Worm (Caenorhabditis elegans): ENCODE results near the gene Y56A3A.16.
A peak's percentile ranks its signal among the peaks of the same experiment; 100 is the strongest.

Gene Y56A3A.16

ce11 chrIII:11949276-11949879, 35.3 kb upstream of the Y56A3A.16 start (continued):
- peak in 1 of 2 experiments; percentile 62 for TF ChIP-seq unc-62 (GFP tag; optimal IDR thresholded peaks at IDR 0.05 in 1 of 2)
- no peak for TF ChIP-seq unc-62 (tag; optimal IDR thresholded peaks at IDR 0.05)

DNA sequence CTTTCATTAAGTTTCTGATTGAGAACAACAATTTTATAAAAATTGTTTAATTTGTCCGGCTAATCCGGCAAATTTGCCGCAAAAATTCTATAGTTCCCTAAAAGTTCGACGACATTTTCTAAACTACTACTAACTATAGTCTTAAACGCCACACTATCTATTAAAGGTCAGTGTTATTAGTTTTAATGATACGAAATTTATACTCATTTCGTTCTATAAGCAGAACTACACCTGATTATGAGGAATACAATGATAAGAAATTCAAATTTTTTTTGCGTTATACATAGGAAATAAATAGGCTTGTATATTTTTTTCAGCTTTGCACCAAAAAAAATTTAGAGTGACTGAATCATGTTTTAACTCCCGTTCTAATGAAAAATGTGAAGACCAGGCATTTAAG, 34.3 kb upstream of the Y56A3A.16 start:
- TF ChIP-seq nhr-11 (tag; optimal IDR thresholded peaks at IDR 0.05) = no peak
- no peak for TF ChIP-seq ztf-7 (tag; optimal IDR thresholded peaks at IDR 0.05)
- TF ChIP-seq daf-16 (GFP tag; optimal IDR thresholded peaks at IDR 0.05) = no peak
- peak; percentile 26 for TF ChIP-seq daf-16 (tag; optimal IDR thresholded peaks at IDR 0.05)
- TF ChIP-seq nhr-28 (tag; optimal IDR thresholded peaks at IDR 0.05) = peak; percentile 61

DNA sequence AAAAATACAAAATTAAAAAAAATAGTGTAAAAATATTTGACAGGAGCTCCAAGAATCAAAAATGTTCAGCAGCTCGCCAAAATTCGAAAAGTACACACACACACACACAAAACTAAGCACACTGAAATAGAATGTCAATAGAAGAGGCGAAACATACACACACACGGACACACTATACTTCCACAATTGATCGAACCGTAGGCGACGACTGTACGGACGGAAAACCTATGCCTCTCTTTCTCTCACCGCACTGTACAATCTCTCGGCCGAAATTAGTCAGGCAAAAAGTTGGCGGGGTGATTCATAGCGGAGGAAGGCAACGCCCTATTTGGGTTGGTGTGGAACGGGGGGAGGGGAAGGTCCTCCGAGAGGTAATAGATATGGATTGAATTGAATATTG, 33.4 kb upstream of the Y56A3A.16 start:
- TF ChIP-seq lsy-2 (tag; optimal IDR thresholded peaks at IDR 0.05) (peak in 1 of 2 experiments; percentile 22), nhr-25 (tag; optimal IDR thresholded peaks at IDR 0.05; ENCODE audit: borderline replicate concordance, insufficient read depth) (no peak), pha-4 (GFP tag; IDR thresholded peaks at IDR 0.05) (no peak), pha-4 (tag; optimal IDR thresholded peaks at IDR 0.05) (peak; percentile 60), mes-2 (tag; optimal IDR thresholded peaks at IDR 0.05; ENCODE audit: poor library complexity, severe bottlenecking) (peak; percentile 61), lin-13 (GFP tag; optimal IDR thresholded peaks at IDR 0.05) (peak; percentile 5), pqm-1 (tag; optimal IDR thresholded peaks at IDR 0.05) (peak; percentile 58), nhr-28 (tag; optimal IDR thresholded peaks at IDR 0.05) (peak; percentile 87), daf-8 (GFP tag; IDR thresholded peaks at IDR 0.05) (no peak), dmd-6 (GFP tag; IDR thresholded peaks at IDR 0.05) (peak; percentile 39; the same call in 1 of the 2 replicates), cey-2 (tag; optimal IDR thresholded peaks at IDR 0.05; ENCODE audit: borderline replicate concordance, insufficient read depth) (no peak), dmd-8 (GFP tag; IDR thresholded peaks at IDR 0.05) (no peak), daf-16 (GFP tag; optimal IDR thresholded peaks at IDR 0.05) (no peak), daf-16 (tag; optimal IDR thresholded peaks at IDR 0.05) (peak; percentile 64), dve-1 (tag; optimal IDR thresholded peaks at IDR 0.05; ENCODE audit: insufficient read depth) (peak; percentile 61), duxl-1 (tag; optimal IDR thresholded peaks at IDR 0.05; ENCODE audit: poor library complexity) (no peak), mep-1 (tag; optimal IDR thresholded peaks at IDR 0.05) (peak; percentile 54), hlh-11 (tag; optimal IDR thresholded peaks at IDR 0.05) (peak; percentile 62), php-3 (GFP tag; IDR thresholded peaks at IDR 0.05) (0 out of 2 replicates have a peak, but pooled peaks have one; percentile 33), nhr-6 (tag; optimal IDR thresholded peaks at IDR 0.05) (peak; percentile 69)

ce11 chrIII:11946973-11947372, 32.9 kb upstream of the Y56A3A.16 start, which contains the start of gene Y56A3A.7:
Gene Y56A3A.7, minus strand, starts transcription at chrIII:11947019.
- peak; percentile 53 for TF ChIP-seq aha-1 (tag)
- no peak for TF ChIP-seq snpc-1.2 (GFP tag; IDR thresholded peaks at IDR 0.05)
- TF ChIP-seq ceh-20 (GFP tag; IDR thresholded peaks at IDR 0.05) = no peak
- no peak for TF ChIP-seq ces-1 (GFP tag; optimal IDR thresholded peaks at IDR 0.05)

DNA sequence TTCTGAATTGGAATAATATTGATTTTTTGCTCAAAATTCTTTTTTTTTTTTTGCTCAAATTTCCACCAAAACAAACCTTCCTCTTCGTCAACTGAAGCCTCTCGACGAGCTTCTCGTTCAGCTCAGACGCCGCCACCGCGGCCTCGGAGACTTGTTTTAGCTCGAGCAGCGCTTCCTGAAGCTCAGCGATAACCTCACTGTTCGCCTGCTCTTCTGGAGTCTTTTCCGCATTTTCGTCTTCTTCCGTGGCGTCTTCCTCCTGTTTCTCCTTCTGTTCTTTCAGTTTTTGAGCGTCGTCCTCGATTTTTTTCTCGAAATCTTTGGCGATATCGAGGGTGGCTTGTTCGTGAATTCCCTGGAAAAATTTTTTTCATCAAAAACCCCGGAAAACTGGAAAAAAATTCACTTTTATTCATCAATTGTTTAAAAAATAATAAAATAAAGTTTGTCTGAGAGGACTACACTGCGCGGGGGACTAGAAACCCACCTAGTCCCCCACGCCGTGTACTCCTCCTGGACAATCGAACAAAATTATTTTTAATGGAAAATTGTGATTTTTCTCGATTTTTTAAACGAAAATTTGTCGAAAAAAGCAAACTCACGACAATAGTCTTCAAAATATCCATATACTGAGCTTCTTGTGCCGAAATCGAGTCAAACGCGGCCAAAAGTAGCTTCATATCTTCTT, 32.1 kb upstream of the Y56A3A.16 start:
- TF ChIP-seq zfp-3 (GFP tag; conservative IDR thresholded peaks at IDR 0.05) (peak; percentile 86; the same call in 1 of the 2 replicates), ctbp-1 (GFP tag; IDR thresholded peaks at IDR 0.05) (peak; percentile 61; the same call in 1 of the 2 replicates), rbr-2 (tag; optimal IDR thresholded peaks at IDR 0.05) (peak; percentile 73), hlh-30 (tag; optimal IDR thresholded peaks at IDR 0.05; ENCODE audit: insufficient read depth) (peak; percentile 52), daf-16 (GFP tag; optimal IDR thresholded peaks at IDR 0.05) (peak in 1 of 2 experiments; percentile 54), daf-16 (tag; optimal IDR thresholded peaks at IDR 0.05) (no peak), nhr-111 (GFP tag; optimal IDR thresholded peaks at IDR 0.05) (peak; percentile 31), tra-1 (GFP tag; IDR thresholded peaks at IDR 0.05) (peak; percentile 85; the same call in 1 of the 2 replicates), hmg-1.1 (GFP tag; IDR thresholded peaks at IDR 0.05) (peak; percentile 66), T26A8.4 (GFP tag; IDR thresholded peaks at IDR 0.05) (0 out of 2 replicates have a peak, but pooled peaks have one; percentile 53), set-16 (GFP tag; IDR thresholded peaks at IDR 0.05) (peak; percentile 66), mep-1 (tag; optimal IDR thresholded peaks at IDR 0.05) (peak; percentile 78), Y105C5A.15 (GFP tag; IDR thresholded peaks at IDR 0.05) (no peak), fkh-10 (GFP tag; optimal IDR thresholded peaks at IDR 0.05) (peak; percentile 21), F37D6.2 (tag; optimal IDR thresholded peaks at IDR 0.05) (peak; percentile 71), duxl-1 (tag; optimal IDR thresholded peaks at IDR 0.05; ENCODE audit: poor library complexity) (peak; percentile 93), arid-1 (GFP tag; conservative IDR thresholded peaks at IDR 0.05) (peak; percentile 52; the same call in 1 of the 2 replicates)

Data from whole organism, L4 larva.